Worm (Caenorhabditis elegans): ENCODE results near the gene F55A11.7.
A peak's percentile ranks its signal among the peaks of the same experiment; 100 is the strongest.

Gene F55A11.7

DNA sequence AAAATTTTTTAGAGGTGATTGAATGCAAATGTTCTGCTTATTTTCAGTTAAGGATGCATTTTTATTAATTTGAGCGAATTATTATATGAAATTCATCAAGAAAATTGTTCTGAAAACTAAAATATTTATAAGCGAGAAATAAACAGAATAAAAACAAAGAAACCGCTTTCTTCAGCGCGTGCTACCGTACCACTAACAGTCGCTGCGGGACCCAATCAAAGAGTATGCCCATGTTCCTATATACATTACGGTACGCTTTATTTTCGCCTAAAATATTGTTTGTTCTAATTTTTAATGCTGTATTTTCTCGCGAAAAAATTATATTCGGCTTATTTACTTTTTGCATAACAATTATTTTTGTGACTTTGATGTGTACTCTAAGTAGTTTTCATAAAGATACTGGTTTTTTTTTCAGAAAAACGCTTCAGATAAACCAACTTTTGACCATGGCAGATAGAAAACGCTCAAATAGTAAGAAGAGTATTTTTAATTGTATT lies 547 bp upstream of the F55A11.7 start, which contains the start of gene F55A11.8:
Gene F55A11.8 (plus strand): TSS at position 447 of the 497 bp plus-strand sequence.
- TF ChIP-seq elt-1 (tag; optimal IDR thresholded peaks at IDR 0.05), result no peak
- TF ChIP-seq nhr-43 (tag; optimal IDR thresholded peaks at IDR 0.05; ENCODE audit: poor library complexity, severe bottlenecking), result no peak
- TF ChIP-seq lsy-12 (tag; optimal IDR thresholded peaks at IDR 0.05), result no peak
- no peak for TF ChIP-seq lin-39 (tag; optimal IDR thresholded peaks at IDR 0.05)
- no peak for TF ChIP-seq ceh-82 (tag; optimal IDR thresholded peaks at IDR 0.05)
- no peak for TF ChIP-seq pqm-1 (tag; optimal IDR thresholded peaks at IDR 0.05)
- no peak for TF ChIP-seq elt-2 (tag; optimal IDR thresholded peaks at IDR 0.05)

DNA sequence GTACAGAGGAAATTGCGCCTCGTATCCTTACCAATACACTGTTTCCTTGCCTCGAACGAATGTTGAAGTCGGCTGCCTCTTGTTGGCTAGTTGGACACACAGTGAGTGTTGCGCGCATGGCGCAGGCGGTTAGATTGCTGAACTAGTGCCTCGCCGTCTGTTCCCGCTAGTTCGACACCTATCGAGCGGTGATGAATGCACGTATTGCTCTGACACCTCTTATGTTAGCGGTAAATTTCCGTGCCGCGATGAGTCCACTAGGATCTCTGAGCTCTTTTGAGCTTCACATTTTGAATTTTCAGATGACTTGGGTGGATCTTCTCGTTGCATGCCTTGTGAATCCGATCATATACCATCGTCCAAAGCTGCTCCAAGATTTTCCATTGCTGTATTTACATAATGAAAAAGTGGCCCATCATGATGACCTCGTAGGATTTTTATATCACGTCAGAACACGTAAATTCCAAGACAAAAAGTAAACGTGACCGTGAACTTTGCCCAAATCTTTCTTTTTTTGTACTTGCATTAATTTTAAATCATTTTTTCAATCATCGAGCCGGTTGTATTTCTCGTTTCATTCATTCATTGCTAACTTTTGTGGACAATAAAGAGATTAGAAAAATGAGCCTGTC lies 4.3 kb downstream of the F55A11.7 start, which contains the start of gene F55A11.11:
Gene F55A11.11 (plus strand): TSS at position 341 of the 632 bp plus-strand sequence.
- TF ChIP-seq daf-12 (tag; optimal IDR thresholded peaks at IDR 0.05) (no peak), skn-1 (tag; optimal IDR thresholded peaks at IDR 0.05) (peak; percentile 49), egl-5 (tag; optimal IDR thresholded peaks at IDR 0.05) (peak; percentile 64), elt-2 (tag; optimal IDR thresholded peaks at IDR 0.05) (peak; percentile 60), ama-1 (optimal IDR thresholded peaks at IDR 0.05) (peak; percentile 80), eor-1 (tag; optimal IDR thresholded peaks at IDR 0.05) (no peak), ZK546.5 (tag; optimal IDR thresholded peaks at IDR 0.05) (no peak), fkh-10 (GFP tag; optimal IDR thresholded peaks at IDR 0.05) (no peak), nhr-43 (tag; optimal IDR thresholded peaks at IDR 0.05; ENCODE audit: poor library complexity, severe bottlenecking) (peak; percentile 86), hmg-11 (tag; optimal IDR thresholded peaks at IDR 0.05) (peak; percentile 98), fkh-2 (tag; optimal IDR thresholded peaks at IDR 0.05) (no peak), pha-4 (tag; optimal IDR thresholded peaks at IDR 0.05) (peak; percentile 78), ceh-28 (tag; optimal IDR thresholded peaks at IDR 0.05) (no peak), nhr-11 (tag; optimal IDR thresholded peaks at IDR 0.05) (no peak), fos-1 (tag; optimal IDR thresholded peaks at IDR 0.05) (no peak), ceh-9 (tag; optimal IDR thresholded peaks at IDR 0.05) (no peak), nhr-25 (tag; optimal IDR thresholded peaks at IDR 0.05) (peak; percentile 65), lin-15B (tag; optimal IDR thresholded peaks at IDR 0.05) (peak; percentile 43), ztf-11 (tag; optimal IDR thresholded peaks at IDR 0.05) (no peak), zag-1 (tag; optimal IDR thresholded peaks at IDR 0.05) (no peak), R02D3.7 (tag; optimal IDR thresholded peaks at IDR 0.05) (peak; percentile 13), pqm-1 (tag; optimal IDR thresholded peaks at IDR 0.05) (peak; percentile 46), sea-2 (GFP tag; optimal IDR thresholded peaks at IDR 0.05) (no peak), ceh-16 (tag; optimal IDR thresholded peaks at IDR 0.05) (peak; percentile 42), lin-39 (tag; optimal IDR thresholded peaks at IDR 0.05) (peak; percentile 96), mdl-1 (tag; optimal IDR thresholded peaks at IDR 0.05) (no peak), nhr-237 (tag; optimal IDR thresholded peaks at IDR 0.05) (no peak), ceh-82 (tag; optimal IDR thresholded peaks at IDR 0.05) (no peak), nhr-12 (tag; optimal IDR thresholded peaks at IDR 0.05) (no peak), elt-1 (tag; optimal IDR thresholded peaks at IDR 0.05) (peak; percentile 0), nhr-77 (tag; optimal IDR thresholded peaks at IDR 0.05) (no peak), nhr-23 (tag; optimal IDR thresholded peaks at IDR 0.05) (peak; percentile 60), unc-62 (GFP tag; optimal IDR thresholded peaks at IDR 0.05) (no peak), egl-27 (tag; optimal IDR thresholded peaks at IDR 0.05) (peak; percentile 64), nhr-28 (tag; optimal IDR thresholded peaks at IDR 0.05) (no peak), aly-2 (tag; optimal IDR thresholded peaks at IDR 0.05) (no peak), ztf-4 (tag; optimal IDR thresholded peaks at IDR 0.05) (peak; percentile 75), tbx-2 (tag; optimal IDR thresholded peaks at IDR 0.05) (peak; percentile 78), unc-39 (tag; optimal IDR thresholded peaks at IDR 0.05) (no peak), jun-1 (tag; optimal IDR thresholded peaks at IDR 0.05) (no peak), nhr-76 (tag; optimal IDR thresholded peaks at IDR 0.05) (no peak), snpc-4 (tag; optimal IDR thresholded peaks at IDR 0.05) (peak; percentile 45), mml-1 (tag; optimal IDR thresholded peaks at IDR 0.05) (no peak), nfya-1 (tag; optimal IDR thresholded peaks at IDR 0.05; ENCODE audit: insufficient read depth) (peak; percentile 58), nhr-67 (tag; optimal IDR thresholded peaks at IDR 0.05) (no peak), elt-3 (tag; optimal IDR thresholded peaks at IDR 0.05) (peak in 1 of 3 experiments; percentile 4), lsy-12 (tag; optimal IDR thresholded peaks at IDR 0.05) (peak; percentile 85)

All from whole organism, L3 larva.